Fruit fly (Drosophila melanogaster) whole organism, embryonic: ENCODE measurements around the gene CG42487.

Experiments
- Atf6 ChIP-seq: fragments of 200-800 bp; sonication (Bioruptor generic); IDR thresholded peaks from 2 replicates; pipeline ENCODE4 v1.3.6; 2022; ENCODE audit warnings: missing biosample characterization, missing genetic modification characterization
- BEAF-32 ChIP-seq: fragments of 200-800 bp; sonication (Bioruptor generic); optimal IDR thresholded peaks from 3 replicates; lab custom pipeline; 2017; ENCODE audit warnings: missing biosample characterization, missing genetic modification characterization, mild to moderate bottlenecking, moderate library complexity, missing genetic modification reagents
- Bgb ChIP-seq: fragments of 200-800 bp; sonication (Bioruptor generic); IDR thresholded peaks from 2 replicates; pipeline ENCODE4 v1.3.6; 2022; ENCODE audit warnings: missing biosample characterization, missing genetic modification characterization; ENCODE audit not compliant: partially characterized antibody
- CG1024 ChIP-seq: fragments of 200-800 bp; sonication (Bioruptor generic); IDR thresholded peaks from 2 replicates; pipeline ENCODE4 v1.3.6; 2022; ENCODE audit warnings: missing biosample characterization, missing genetic modification characterization
- CG10366 ChIP-seq: fragments of 200-800 bp; sonication (Bioruptor generic); IDR thresholded peaks from 2 replicates; pipeline ENCODE4 v1.3.6; 2022; ENCODE audit warnings: missing biosample characterization, missing genetic modification characterization
- CG11560 ChIP-seq: fragments of 200-800 bp; sonication (Bioruptor generic); IDR thresholded peaks from 3 replicates; pipeline ENCODE4 v1.3.6; 2022; ENCODE audit warnings: missing biosample characterization, missing genetic modification characterization
- CG14441 ChIP-seq: fragments of 200-800 bp; sonication (Bioruptor generic); IDR thresholded peaks from 2 replicates; pipeline ENCODE4 v1.3.6; 2022; ENCODE audit warnings: missing biosample characterization, missing genetic modification characterization
- CG15011 ChIP-seq: fragments of 200-800 bp; sonication (Bioruptor generic); optimal IDR thresholded peaks from 3 replicates; lab custom pipeline; 2018; ENCODE audit warnings: missing biosample characterization, mild to moderate bottlenecking, missing genetic modification characterization
- CG15514 ChIP-seq: fragments of 200-800 bp; sonication (Bioruptor generic); optimal IDR thresholded peaks from 3 replicates; lab custom pipeline; 2017; ENCODE audit warnings: missing biosample characterization, missing genetic modification characterization, mild to moderate bottlenecking, moderate library complexity, missing genetic modification reagents
- CG1603 ChIP-seq: fragments of 200-800 bp; sonication (Bioruptor generic); optimal IDR thresholded peaks from 2 replicates; lab custom pipeline; 2019; ENCODE audit warnings: missing biosample characterization, mild to moderate bottlenecking, missing genetic modification characterization, moderate library complexity
- CG17802 ChIP-seq: fragments of 200-800 bp; sonication (Bioruptor generic); optimal IDR thresholded peaks from 2 replicates; lab custom pipeline; 2018; ENCODE audit warnings: missing biosample characterization, mild to moderate bottlenecking, missing genetic modification characterization, moderate library complexity
- CG2116 ChIP-seq: fragments of 200-800 bp; sonication (Bioruptor generic); optimal IDR thresholded peaks from 3 replicates; lab custom pipeline; 2018; ENCODE audit warnings: missing biosample characterization, mild to moderate bottlenecking, missing genetic modification characterization
- CG2199 ChIP-seq: fragments of 200-800 bp; sonication (Bioruptor generic); IDR thresholded peaks from 3 replicates; pipeline ENCODE4 v1.3.6; 2022; ENCODE audit warnings: missing biosample characterization, missing genetic modification characterization
- CG2712 ChIP-seq: fragments of 200-800 bp; optimal IDR thresholded peaks from 3 replicates; lab custom pipeline; 2019; ENCODE audit warnings: missing biosample characterization, mild to moderate bottlenecking, missing genetic modification characterization, moderate library complexity
- CG42726 ChIP-seq: fragments of 200-800 bp; sonication (Bioruptor generic); IDR thresholded peaks from 2 replicates; pipeline ENCODE4 v1.3.6; 2022; ENCODE audit warnings: missing biosample characterization, missing genetic modification characterization; ENCODE audit not compliant: partially characterized antibody
- CG6254 ChIP-seq: fragments of 200-800 bp; sonication (Bioruptor generic); optimal IDR thresholded peaks from 3 replicates; lab custom pipeline; 2017; ENCODE audit warnings: mild to moderate bottlenecking, missing biosample characterization, missing genetic modification reagents, missing genetic modification characterization
- CG8290 ChIP-seq, 3 experiments: fragments of 200-800 bp; sonication (Bioruptor generic); optimal IDR thresholded peaks; 2 replicates each; lab custom pipeline; 2016 to 2019; ENCODE audit warnings: missing biosample characterization in 3 of 3, missing genetic modification characterization in 3 of 3, mild to moderate bottlenecking in 2 of 3, moderate library complexity in 1 of 3
- D19A ChIP-seq: fragments of 200-800 bp; optimal IDR thresholded peaks from 3 replicates; lab custom pipeline; 2019; ENCODE audit warnings: missing biosample characterization, mild to moderate bottlenecking, missing genetic modification characterization, moderate library complexity
- ERR ChIP-seq: fragments of 200-800 bp; sonication (Bioruptor generic); optimal IDR thresholded peaks from 2 replicates; lab custom pipeline; 2016; ENCODE audit warnings: missing biosample characterization, missing genetic modification characterization
- Eip74EF ChIP-seq, 2 experiments: fragments of 200-800 bp in 1 of 2; fragments of >200 bp in 1 of 2; sonication (Bioruptor generic) in 1 of 2; optimal IDR thresholded peaks; 2 replicates each; lab custom pipeline; 2017 to 2019; ENCODE audit warnings: missing biosample characterization in 2 of 2, missing genetic modification characterization in 2 of 2, mild to moderate bottlenecking in 1 of 2, moderate library complexity in 1 of 2
- Hr51 ChIP-seq, 2 experiments: fragments of 200-800 bp; sonication (Bioruptor generic); optimal IDR thresholded peaks; 2 replicates in 1 of 2; 3 replicates in 1 of 2; lab custom pipeline; 2016 to 2018; ENCODE audit warnings: missing biosample characterization in 2 of 2, missing genetic modification characterization in 2 of 2, mild to moderate bottlenecking in 1 of 2, moderate library complexity in 1 of 2
- Kr ChIP-seq: fragments of 200-800 bp; sonication (Bioruptor generic); optimal IDR thresholded peaks from 2 replicates; lab custom pipeline; 2017; ENCODE audit warnings: missing biosample characterization, mild to moderate bottlenecking, missing genetic modification characterization
- Lim3 ChIP-seq: fragments of 200-800 bp; sonication (Bioruptor generic); IDR thresholded peaks from 2 replicates; pipeline ENCODE4 v1.3.6; 2022; ENCODE audit warnings: missing biosample characterization, missing genetic modification characterization
- MTF-1 ChIP-seq: fragments of 200-800 bp; sonication (Bioruptor generic); optimal IDR thresholded peaks from 2 replicates; lab custom pipeline; 2018; ENCODE audit warnings: missing biosample characterization, mild to moderate bottlenecking, missing genetic modification characterization, borderline replicate concordance
- Oaz ChIP-seq: fragments of 200-800 bp; sonication (Bioruptor generic); IDR thresholded peaks from 2 replicates; pipeline ENCODE4 v1.3.6; 2022; ENCODE audit warnings: missing biosample characterization, missing genetic modification characterization
- Pdp1 ChIP-seq, 2 experiments: fragments of 200-800 bp; sonication (Bioruptor generic); optimal IDR thresholded peaks; 3 replicates each; lab custom pipeline; 2016; ENCODE audit warnings: missing biosample characterization in 2 of 2, missing genetic modification characterization in 2 of 2, mild to moderate bottlenecking in 1 of 2, moderate library complexity in 1 of 2
- Rfx ChIP-seq: fragments of 200-800 bp; sonication (Bioruptor generic); IDR thresholded peaks from 2 replicates; pipeline ENCODE4 v1.3.6; 2022; ENCODE audit warnings: missing biosample characterization, missing genetic modification characterization
- Six4 ChIP-seq: fragments of 200-800 bp; sonication (Bioruptor generic); optimal IDR thresholded peaks from 2 replicates; lab custom pipeline; 2016; ENCODE audit warnings: missing biosample characterization, missing genetic modification characterization
- Tbp ChIP-seq: fragments of >200 bp; optimal IDR thresholded peaks from 2 replicates; lab custom pipeline; 2018; ENCODE audit warnings: missing biosample characterization, missing genetic modification characterization
- Xbp1 ChIP-seq: fragments of 200-800 bp; sonication (Bioruptor generic); optimal IDR thresholded peaks from 3 replicates; lab custom pipeline; 2016; ENCODE audit warnings: missing biosample characterization, mild to moderate bottlenecking, missing genetic modification characterization
- az2 ChIP-seq: fragments of 200-800 bp; sonication (Bioruptor generic); optimal IDR thresholded peaks from 3 replicates; lab custom pipeline; 2016; ENCODE audit warnings: missing biosample characterization, missing genetic modification characterization
- bowl ChIP-seq: fragments of 200-800 bp; sonication (Bioruptor generic); IDR thresholded peaks from 2 replicates; pipeline ENCODE4 v1.3.6; 2022; ENCODE audit warnings: missing biosample characterization, missing genetic modification characterization
- chn ChIP-seq: fragments of 200-800 bp; sonication (Bioruptor generic); optimal IDR thresholded peaks from 2 replicates; lab custom pipeline; 2016; ENCODE audit warnings: missing biosample characterization, missing genetic modification characterization
- dmrt99B ChIP-seq: fragments of 200-800 bp; sonication (Bioruptor generic); optimal IDR thresholded peaks from 2 replicates; lab custom pipeline; 2018; ENCODE audit warnings: missing biosample characterization, mild to moderate bottlenecking, missing genetic modification characterization, moderate library complexity
- ems ChIP-seq: fragments of 200-800 bp; sonication (Bioruptor generic); optimal IDR thresholded peaks from 3 replicates; lab custom pipeline; 2016; ENCODE audit warnings: missing biosample characterization, missing genetic modification characterization
- eve ChIP-seq, 2 experiments: fragments of >200 bp; optimal IDR thresholded peaks; 2 replicates each; lab custom pipeline; 2017; ENCODE audit warnings: missing biosample characterization in 2 of 2, missing genetic modification characterization in 2 of 2
- ewg ChIP-seq: fragments of 200-800 bp; sonication (Bioruptor generic); optimal IDR thresholded peaks from 3 replicates; lab custom pipeline; 2017; ENCODE audit warnings: mild to moderate bottlenecking, missing biosample characterization, missing genetic modification reagents, missing genetic modification characterization
- fd64A ChIP-seq: fragments of 200-800 bp; sonication (Bioruptor generic); optimal IDR thresholded peaks from 3 replicates; lab custom pipeline; 2018; ENCODE audit warnings: missing biosample characterization, mild to moderate bottlenecking, missing genetic modification characterization
- gcm ChIP-seq: fragments of 200-800 bp; sonication (Bioruptor generic); optimal IDR thresholded peaks from 2 replicates; lab custom pipeline; 2019; ENCODE audit warnings: missing biosample characterization, mild to moderate bottlenecking, missing genetic modification characterization, moderate library complexity
- knrl ChIP-seq: fragments of 200-800 bp; sonication (Bioruptor generic); IDR thresholded peaks from 3 replicates; pipeline ENCODE4 v1.3.6; 2022; ENCODE audit warnings: missing biosample characterization, missing genetic modification characterization; ENCODE audit not compliant: partially characterized antibody
- org-1 ChIP-seq: fragments of 200-800 bp; sonication (Bioruptor generic); optimal IDR thresholded peaks from 2 replicates; lab custom pipeline; 2017; ENCODE audit warnings: missing biosample characterization, missing genetic modification characterization
- pros ChIP-seq: fragments of 200-800 bp; sonication (Bioruptor generic); optimal IDR thresholded peaks from 3 replicates; lab custom pipeline; 2019; ENCODE audit warnings: missing biosample characterization, mild to moderate bottlenecking, missing genetic modification characterization, moderate library complexity
- pum ChIP-seq: fragments of 200-800 bp; sonication (Bioruptor generic); optimal IDR thresholded peaks from 2 replicates; lab custom pipeline; 2016; ENCODE audit warnings: missing biosample characterization, missing genetic modification characterization
- salm ChIP-seq: fragments of 200-800 bp; sonication (Bioruptor generic); optimal IDR thresholded peaks from 2 replicates; lab custom pipeline; 2018; ENCODE audit warnings: missing biosample characterization, mild to moderate bottlenecking, missing genetic modification characterization
- ssp ChIP-seq: fragments of 200-800 bp; sonication (Bioruptor generic); IDR thresholded peaks from 2 replicates; pipeline ENCODE4 v1.3.6; 2022; ENCODE audit warnings: missing biosample characterization, missing genetic modification characterization
- trem ChIP-seq: fragments of 200-800 bp; optimal IDR thresholded peaks from 3 replicates; lab custom pipeline; 2019; ENCODE audit warnings: missing biosample characterization, mild to moderate bottlenecking, missing genetic modification characterization, moderate library complexity
- usp ChIP-seq: fragments of >200 bp; optimal IDR thresholded peaks from 2 replicates; lab custom pipeline; 2017; ENCODE audit warnings: missing biosample characterization, missing genetic modification characterization
- wdn ChIP-seq: fragments of 200-800 bp; sonication (Bioruptor generic); IDR thresholded peaks from 2 replicates; pipeline ENCODE4 v1.3.6; 2022; ENCODE audit warnings: missing biosample characterization, missing genetic modification characterization
- z ChIP-seq: fragments of 200-800 bp; sonication (Bioruptor generic); IDR thresholded peaks from 3 replicates; pipeline ENCODE4 v1.3.6; 2022; ENCODE audit warnings: missing biosample characterization, missing genetic modification characterization

The CG42487 gene

DNA sequence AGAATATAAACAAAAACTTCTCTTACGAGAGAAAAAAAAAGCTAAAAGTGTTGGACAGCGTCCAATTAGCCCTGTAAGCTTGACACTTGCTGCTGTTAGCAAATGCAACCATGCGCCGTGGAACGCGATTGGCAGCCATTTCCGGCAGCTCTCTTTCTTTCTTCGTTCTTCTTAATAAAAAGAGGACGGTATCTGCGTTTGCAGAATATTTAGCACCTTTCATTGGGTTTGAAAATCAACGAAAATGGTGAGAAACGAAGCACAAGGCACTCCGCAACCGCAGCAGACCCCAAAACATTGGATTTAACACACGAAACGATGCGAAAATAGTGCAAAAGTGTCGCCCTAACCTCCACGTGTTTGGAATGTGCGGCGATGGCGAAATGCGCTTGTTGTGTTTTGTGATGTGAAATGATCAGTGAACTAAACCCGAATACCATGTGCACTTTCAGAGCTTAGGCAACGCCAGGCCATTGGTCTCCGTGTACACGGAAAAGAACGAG is 36.3 kb downstream of the CG42487 start, which contains the start of gene RpL4 (continued):
- peak; percentile 25 for TF ChIP-seq pros (GFP tag; lab: Kevin White, UChicago)
- TF ChIP-seq Tbp (GFP tag; lab: Kevin White, UChicago), result peak; percentile 6
- no peak for TF ChIP-seq knrl (GFP tag; lab: Robert Waterston, UW)
- peak; percentile 83 for TF ChIP-seq CG15514
- peak; percentile 69 for TF ChIP-seq Oaz (GFP tag; lab: Robert Waterston, UW)
- TF ChIP-seq BEAF-32 (GFP tag; lab: Kevin White, UChicago), result peak; percentile 37
- TF ChIP-seq wdn (GFP tag; lab: Robert Waterston, UW), result peak; percentile 41; the same call in 1 of the 2 replicates
- TF ChIP-seq MTF-1, result peak; percentile 96
- TF ChIP-seq gcm (GFP tag; lab: Kevin White, UChicago), result peak; percentile 65
- peak; percentile 7 for TF ChIP-seq D19A (tag; lab: Kevin White, UChicago)
- peak; percentile 51 for TF ChIP-seq pum (GFP tag; lab: Kevin White, UChicago)
- TF ChIP-seq bowl, result peak; percentile 25; the same call in 1 of the 2 replicates
- peak; percentile 57 for TF ChIP-seq Kr
- peak; percentile 60 for TF ChIP-seq CG6254 (GFP tag; lab: Kevin White, UChicago)
- TF ChIP-seq CG17802 (tag; lab: Kevin White, UChicago), result peak; percentile 71
- TF ChIP-seq ems (GFP tag; lab: Kevin White, UChicago), result peak; percentile 35
- TF ChIP-seq ERR (GFP tag; lab: Kevin White, UChicago), result no peak
- no peak for TF ChIP-seq z
- TF ChIP-seq Xbp1 (GFP tag; lab: Kevin White, UChicago), result peak; percentile 78
- TF ChIP-seq usp (GFP tag; lab: Kevin White, UChicago), result no peak
- peak; percentile 71 for TF ChIP-seq org-1 (GFP tag; lab: Kevin White, UChicago)
- no peak for TF ChIP-seq CG2199 (GFP tag; lab: Robert Waterston, UW)
- TF ChIP-seq CG15011 (GFP tag; lab: Kevin White, UChicago), result no peak
- TF ChIP-seq CG2712 (tag; lab: Kevin White, UChicago), result peak; percentile 40
- peak; percentile 81 for TF ChIP-seq fd64A (GFP tag; lab: Kevin White, UChicago)
- TF ChIP-seq CG42726 (GFP tag; lab: Robert Waterston, UW), result no peak
- peak; percentile 58 for TF ChIP-seq Six4
- TF ChIP-seq chn, result peak; percentile 68
- peak; percentile 85 for TF ChIP-seq CG8290 (GFP tag; optimal IDR thresholded peaks at IDR 0.05; lab: Kevin White, UChicago)
- peak; percentile 86 to 91 for TF ChIP-seq CG8290 (tag; optimal IDR thresholded peaks at IDR 0.05; lab: Kevin White, UChicago)
- peak; percentile 77 for TF ChIP-seq Atf6 (GFP tag; lab: Robert Waterston, UW)
- TF ChIP-seq ewg (GFP tag; lab: Kevin White, UChicago), result peak; percentile 85
- peak; percentile 91 for TF ChIP-seq Rfx (GFP tag; lab: Robert Waterston, UW)
- peak in 1 of 2 experiments; percentile 50 for TF ChIP-seq Eip74EF (GFP tag; optimal IDR thresholded peaks at IDR 0.05; lab: Kevin White, UChicago)
- no peak for TF ChIP-seq CG11560 (tag; lab: Robert Waterston, UW)
- TF ChIP-seq Lim3 (GFP tag; lab: Robert Waterston, UW), result no peak
- TF ChIP-seq Bgb (GFP tag; lab: Robert Waterston, UW), result peak; percentile 43
- peak; percentile 60 for TF ChIP-seq CG14441 (GFP tag; lab: Robert Waterston, UW)
- TF ChIP-seq salm (tag; lab: Kevin White, UChicago), result peak; percentile 76
- no peak for TF ChIP-seq eve (GFP tag; optimal IDR thresholded peaks at IDR 0.05; lab: Kevin White, UChicago)
- peak; percentile 75 for TF ChIP-seq CG10366 (GFP tag; lab: Robert Waterston, UW)
- peak; percentile 61 to 62 for TF ChIP-seq Pdp1 (GFP tag; optimal IDR thresholded peaks at IDR 0.05; lab: Kevin White, UChicago)
- TF ChIP-seq CG2116 (GFP tag; lab: Kevin White, UChicago), result peak; percentile 99
- no peak for TF ChIP-seq ssp (GFP tag; lab: Robert Waterston, UW)
- peak; percentile 12 for TF ChIP-seq trem (tag; lab: Kevin White, UChicago)
- peak; percentile 79 for TF ChIP-seq CG1603 (tag; lab: Kevin White, UChicago)
- peak; percentile 64 for TF ChIP-seq dmrt99B
- TF ChIP-seq Hr51 (GFP tag; optimal IDR thresholded peaks at IDR 0.05; lab: Kevin White, UChicago), result peak; percentile 76 to 79
- peak; percentile 83 for TF ChIP-seq CG1024 (GFP tag; lab: Robert Waterston, UW)
- TF ChIP-seq az2 (GFP tag; lab: Kevin White, UChicago), result peak; percentile 78
